Worm (Caenorhabditis elegans) whole organism, late embryonic: ENCODE data around the gene F59G1.4.

Experiments
- F13H6.1 ChIP-seq: sonication (generic microtip); optimal IDR thresholded peaks from 2 replicates; lab custom pipeline; 2016; ENCODE audit warnings: missing genetic modification characterization, missing compliant biosample characterization
- ama-1 ChIP-seq: fragments of 150-350 bp; optimal IDR thresholded peaks from 2 replicates; lab custom pipeline; 2014
- gmeb-2 ChIP-seq: sonication (generic microtip); optimal IDR thresholded peaks from 2 replicates; lab custom pipeline; 2016; ENCODE audit warnings: missing genetic modification characterization, inconsistent platforms, missing compliant biosample characterization
- hlh-30 ChIP-seq: sonication (generic microtip); optimal IDR thresholded peaks from 2 replicates; lab custom pipeline; 2017; ENCODE audit warnings: antibody characterized with exemption, missing genetic modification characterization, missing compliant biosample characterization; ENCODE audit not compliant: insufficient read depth
- pat-9 ChIP-seq: fragments of 200-800 bp; sonication (Bioruptor generic); optimal IDR thresholded peaks from 2 replicates; lab custom pipeline; 2018; ENCODE audit warnings: mild to moderate bottlenecking, missing genetic modification characterization, moderate library complexity, missing compliant biosample characterization
- pqm-1 ChIP-seq: sonication (generic microtip); optimal IDR thresholded peaks from 2 replicates; lab custom pipeline; 2016; ENCODE audit warnings: missing genetic modification characterization, missing compliant biosample characterization
- rnt-1 ChIP-seq: sonication (generic microtip); optimal IDR thresholded peaks from 2 replicates; lab custom pipeline; 2016; ENCODE audit warnings: missing genetic modification characterization, missing compliant biosample characterization
- tbx-7 ChIP-seq: sonication (generic microtip); optimal IDR thresholded peaks from 2 replicates; lab custom pipeline; 2016; ENCODE audit warnings: missing genotype, missing genetic modification characterization, missing compliant biosample characterization

- no peak for TF ChIP-seq tbx-7 (tag; lab: Kevin White, UChicago)
- no peak for TF ChIP-seq F13H6.1 (tag; lab: Kevin White, UChicago)
- TF ChIP-seq pqm-1 (tag; lab: Kevin White, UChicago): no peak
- no peak for TF ChIP-seq pat-9 (tag; lab: Kevin White, UChicago)
- peak; percentile 41 for TF ChIP-seq hlh-30 (tag; lab: Kevin White, UChicago)
- TF ChIP-seq gmeb-2 (tag; lab: Kevin White, UChicago): no peak
- TF ChIP-seq ama-1 (lab: Kevin White, UChicago): no peak
- TF ChIP-seq rnt-1 (tag; lab: Kevin White, UChicago): no peak
These were observed 22.3 kb downstream of the F59G1.4 start, which contains the start of gene ptp-2 for ce11 chrII:5918149-5918697.
